Fruit fly (Drosophila melanogaster) whole organism, embryonic: ENCODE measurements around the gene Sr-CI.

Experiments
- Antp ChIP-seq: fragments of 200-800 bp; sonication (Bioruptor generic); optimal IDR thresholded peaks from 3 replicates; lab custom pipeline; 2016; ENCODE audit warnings: missing biosample characterization, missing genetic modification characterization
- BEAF-32 ChIP-seq: fragments of 200-800 bp; sonication (Bioruptor generic); optimal IDR thresholded peaks from 3 replicates; lab custom pipeline; 2017; ENCODE audit warnings: missing biosample characterization, missing genetic modification characterization, mild to moderate bottlenecking, moderate library complexity, missing genetic modification reagents
- Bteb2 ChIP-seq: fragments of 200-800 bp; sonication (Bioruptor generic); optimal IDR thresholded peaks from 2 replicates; lab custom pipeline; 2016; ENCODE audit warnings: missing biosample characterization, missing genetic modification characterization
- CG12299 ChIP-seq: fragments of 200-800 bp; sonication (Bioruptor generic); optimal IDR thresholded peaks from 2 replicates; lab custom pipeline; 2018; ENCODE audit warnings: missing biosample characterization, mild to moderate bottlenecking, missing genetic modification characterization
- CG1233 ChIP-seq: fragments of 200-800 bp; sonication (Bioruptor generic); optimal IDR thresholded peaks from 4 replicates; lab custom pipeline; 2018; ENCODE audit warnings: missing biosample characterization, mild to moderate bottlenecking, missing genetic modification characterization
- CG12391 ChIP-seq: fragments of 200-800 bp; sonication (Bioruptor generic); optimal IDR thresholded peaks from 3 replicates; lab custom pipeline; 2018; ENCODE audit warnings: missing biosample characterization, mild to moderate bottlenecking, missing genetic modification characterization, moderate library complexity
- CG17802 ChIP-seq: fragments of 200-800 bp; sonication (Bioruptor generic); optimal IDR thresholded peaks from 2 replicates; lab custom pipeline; 2018; ENCODE audit warnings: missing biosample characterization, mild to moderate bottlenecking, missing genetic modification characterization, moderate library complexity
- CG18619 ChIP-seq: fragments of 200-800 bp; sonication (Bioruptor generic); optimal IDR thresholded peaks from 3 replicates; lab custom pipeline; 2017; ENCODE audit warnings: missing biosample characterization, mild to moderate bottlenecking, missing genetic modification characterization
- CG2120 ChIP-seq: fragments of 200-800 bp; sonication (Bioruptor generic); optimal IDR thresholded peaks from 3 replicates; lab custom pipeline; 2016; ENCODE audit warnings: missing biosample characterization, missing genetic modification characterization
- CG2202 ChIP-seq: fragments of 200-800 bp; sonication (Bioruptor generic); optimal IDR thresholded peaks from 2 replicates; lab custom pipeline; 2018; ENCODE audit warnings: missing biosample characterization, mild to moderate bottlenecking, missing genetic modification characterization
- CG2875 ChIP-seq: fragments of 200-800 bp; sonication (Bioruptor generic); optimal IDR thresholded peaks from 2 replicates; lab custom pipeline; 2017; ENCODE audit warnings: missing biosample characterization, mild to moderate bottlenecking, missing genetic modification characterization, missing genetic modification reagents
- CG30431 ChIP-seq: fragments of 200-800 bp; sonication (Bioruptor generic); optimal IDR thresholded peaks from 2 replicates; lab custom pipeline; 2017; ENCODE audit warnings: missing biosample characterization, missing genetic modification characterization
- CG31388 ChIP-seq: fragments of 200-800 bp; sonication (Bioruptor generic); optimal IDR thresholded peaks from 2 replicates; lab custom pipeline; 2016; ENCODE audit warnings: missing biosample characterization, missing genetic modification characterization
- CG31441 ChIP-seq: fragments of 200-800 bp; sonication (Bioruptor generic); IDR thresholded peaks from 2 replicates; pipeline ENCODE4 v1.3.6; 2022; ENCODE audit warnings: missing biosample characterization, missing genetic modification characterization
- CG34422 ChIP-seq: fragments of 200-800 bp; sonication (Bioruptor generic); IDR thresholded peaks from 3 replicates; pipeline ENCODE4 v1.3.6; 2022; ENCODE audit warnings: missing biosample characterization, missing genetic modification characterization
- CG3726 ChIP-seq: fragments of 200-800 bp; sonication (Bioruptor generic); IDR thresholded peaks from 3 replicates; pipeline ENCODE4, ENCODE4 v1.3.6; 2022; ENCODE audit warnings: missing biosample characterization, missing genetic modification characterization
- CG42726 ChIP-seq: fragments of 200-800 bp; sonication (Bioruptor generic); IDR thresholded peaks from 2 replicates; pipeline ENCODE4 v1.3.6; 2022; ENCODE audit warnings: missing biosample characterization, missing genetic modification characterization; ENCODE audit not compliant: partially characterized antibody
- CG4820 ChIP-seq: fragments of 200-800 bp; sonication (Bioruptor generic); optimal IDR thresholded peaks from 3 replicates; lab custom pipeline; 2016; ENCODE audit warnings: missing biosample characterization, missing genetic modification characterization
- CG6254 ChIP-seq: fragments of 200-800 bp; sonication (Bioruptor generic); optimal IDR thresholded peaks from 3 replicates; lab custom pipeline; 2017; ENCODE audit warnings: mild to moderate bottlenecking, missing biosample characterization, missing genetic modification reagents, missing genetic modification characterization
- CG7745 ChIP-seq: fragments of 200-800 bp; sonication (Bioruptor generic); optimal IDR thresholded peaks from 2 replicates; lab custom pipeline; 2018; ENCODE audit warnings: missing biosample characterization, mild to moderate bottlenecking, missing genetic modification characterization, moderate library complexity
- CG7839 ChIP-seq: fragments of 200-800 bp; sonication (Bioruptor generic); optimal IDR thresholded peaks from 3 replicates; lab custom pipeline; 2018; ENCODE audit warnings: missing biosample characterization, mild to moderate bottlenecking, missing genetic modification characterization, moderate library complexity
- CG8089 ChIP-seq: fragments of 200-800 bp; sonication (Bioruptor generic); optimal IDR thresholded peaks from 3 replicates; lab custom pipeline; 2016; ENCODE audit warnings: missing biosample characterization, missing genetic modification characterization
- CG9797 ChIP-seq: fragments of 200-800 bp; sonication (Bioruptor generic); optimal IDR thresholded peaks from 3 replicates; lab custom pipeline; 2018; ENCODE audit warnings: missing biosample characterization, mild to moderate bottlenecking, missing genetic modification characterization
- CTCF ChIP-seq: fragments of 200-800 bp; sonication (Bioruptor generic); optimal IDR thresholded peaks from 2 replicates; lab custom pipeline; 2017; ENCODE audit warnings: missing biosample characterization, mild to moderate bottlenecking, missing genetic modification characterization, moderate library complexity
- Gug ChIP-seq: fragments of 200-800 bp; sonication (Bioruptor generic); IDR thresholded peaks from 4 replicates; pipeline ENCODE4 v1.3.6; 2022; ENCODE audit warnings: missing biosample characterization, missing genetic modification characterization
- Oaz ChIP-seq: fragments of 200-800 bp; sonication (Bioruptor generic); IDR thresholded peaks from 2 replicates; pipeline ENCODE4 v1.3.6; 2022; ENCODE audit warnings: missing biosample characterization, missing genetic modification characterization
- Oli ChIP-seq: fragments of 200-800 bp; sonication (Bioruptor generic); optimal IDR thresholded peaks from 2 replicates; lab custom pipeline; 2018; ENCODE audit warnings: missing biosample characterization, mild to moderate bottlenecking, missing genetic modification characterization, moderate library complexity
- Ravus ChIP-seq: fragments of 200-800 bp; sonication (Bioruptor generic); IDR thresholded peaks from 2 replicates; pipeline ENCODE4 v1.3.6; 2022; ENCODE audit warnings: missing biosample characterization, missing genetic modification characterization
- Rx ChIP-seq: fragments of 200-800 bp; sonication (Bioruptor generic); IDR thresholded peaks from 2 replicates; pipeline ENCODE4 v1.3.6; 2022; ENCODE audit warnings: missing biosample characterization, missing genetic modification characterization
- amos ChIP-seq: fragments of 200-800 bp; sonication (Bioruptor generic); IDR thresholded peaks from 2 replicates; pipeline ENCODE4 v1.3.6; 2022; ENCODE audit warnings: missing biosample characterization, missing genetic modification characterization; ENCODE audit not compliant: partially characterized antibody
- ato ChIP-seq: fragments of 200-800 bp; sonication (Bioruptor generic); IDR thresholded peaks from 2 replicates; pipeline ENCODE4 v1.3.6; 2022; ENCODE audit warnings: missing biosample characterization, missing genetic modification characterization; ENCODE audit not compliant: partially characterized antibody
- crol ChIP-seq: fragments of 200-800 bp; sonication (Bioruptor generic); IDR thresholded peaks from 2 replicates; pipeline ENCODE4 v1.3.6; 2022; ENCODE audit warnings: missing biosample characterization, missing genetic modification characterization
- disco-r ChIP-seq: fragments of 200-800 bp; sonication (Bioruptor generic); optimal IDR thresholded peaks from 2 replicates; lab custom pipeline; 2016; ENCODE audit warnings: missing biosample characterization, missing genetic modification characterization
- eyg ChIP-seq: fragments of 200-800 bp; sonication (Bioruptor generic); optimal IDR thresholded peaks from 3 replicates; lab custom pipeline; 2016; ENCODE audit warnings: missing biosample characterization, missing genetic modification characterization
- gce ChIP-seq: fragments of 200-800 bp; sonication (Bioruptor generic); IDR thresholded peaks from 3 replicates; pipeline ENCODE4 v1.3.6; 2022; ENCODE audit warnings: missing biosample characterization, missing genetic modification characterization
- gcm ChIP-seq: fragments of 200-800 bp; sonication (Bioruptor generic); optimal IDR thresholded peaks from 2 replicates; lab custom pipeline; 2019; ENCODE audit warnings: missing biosample characterization, mild to moderate bottlenecking, missing genetic modification characterization, moderate library complexity
- gcm2 ChIP-seq: fragments of 200-800 bp; sonication (Bioruptor generic); optimal IDR thresholded peaks from 2 replicates; lab custom pipeline; 2016; ENCODE audit warnings: missing biosample characterization, missing genetic modification characterization
- gt ChIP-seq: fragments of 200-800 bp; sonication (Bioruptor generic); IDR thresholded peaks from 2 replicates; pipeline ENCODE4 v1.3.6; 2022; ENCODE audit warnings: missing biosample characterization, missing genetic modification characterization
- insv ChIP-seq, 2 experiments: fragments of 200-800 bp; sonication (Bioruptor generic); optimal IDR thresholded peaks; 3 replicates each; lab custom pipeline; 2016 to 2018; ENCODE audit warnings: missing biosample characterization in 2 of 2, missing genetic modification characterization in 2 of 2
- klu ChIP-seq: fragments of 200-800 bp; sonication (Bioruptor generic); IDR thresholded peaks from 2 replicates; pipeline ENCODE4 v1.3.6; 2022; ENCODE audit warnings: missing biosample characterization, missing genetic modification characterization
- lmd ChIP-seq: fragments of 200-800 bp; sonication (Bioruptor generic); IDR thresholded peaks from 2 replicates; pipeline ENCODE4 v1.3.6; 2022; ENCODE audit warnings: missing biosample characterization, missing genetic modification characterization
- lov ChIP-seq, 2 experiments: fragments of 200-800 bp in 1 of 2; fragments of >200 bp in 1 of 2; sonication (Bioruptor generic) in 1 of 2; IDR thresholded peaks in 1 of 2; optimal IDR thresholded peaks in 1 of 2; 2 replicates in 1 of 2; 3 replicates in 1 of 2; pipeline versions ENCODE4 v1.3.6 to Lab custom; 2017 to 2022; ENCODE audit warnings: missing biosample characterization in 1 of 2, missing genetic modification characterization in 1 of 2
- nmo ChIP-seq: fragments of 200-800 bp; sonication (Bioruptor generic); optimal IDR thresholded peaks from 2 replicates; lab custom pipeline; 2018; ENCODE audit warnings: missing biosample characterization, mild to moderate bottlenecking, missing genetic modification characterization, moderate library complexity
- pfk ChIP-seq: fragments of 200-800 bp; sonication (Bioruptor generic); optimal IDR thresholded peaks from 2 replicates; lab custom pipeline; 2018; ENCODE audit warnings: missing biosample characterization, mild to moderate bottlenecking, missing genetic modification characterization, moderate library complexity
- scrt ChIP-seq: fragments of 200-800 bp; sonication (Bioruptor generic); optimal IDR thresholded peaks from 2 replicates; lab custom pipeline; 2018; ENCODE audit warnings: missing biosample characterization, mild to moderate bottlenecking, missing genetic modification characterization, moderate library complexity
- stwl ChIP-seq: fragments of 200-800 bp; sonication (Bioruptor generic); optimal IDR thresholded peaks from 3 replicates; lab custom pipeline; 2018; ENCODE audit warnings: missing biosample characterization, mild to moderate bottlenecking, missing genetic modification characterization, moderate library complexity
- twi ChIP-seq: fragments of 200-800 bp; optimal IDR thresholded peaks from 2 replicates; lab custom pipeline; 2019; ENCODE audit warnings: missing biosample characterization, mild to moderate bottlenecking, missing genetic modification characterization, moderate library complexity
- vnd ChIP-seq: fragments of 200-800 bp; sonication (Bioruptor generic); IDR thresholded peaks from 3 replicates; pipeline ENCODE4 v1.3.6; 2022; ENCODE audit warnings: missing biosample characterization, missing genetic modification characterization; ENCODE audit not compliant: partially characterized antibody
- vvl ChIP-seq: fragments of 200-800 bp; sonication (Bioruptor generic); IDR thresholded peaks from 2 replicates; pipeline ENCODE4 v1.3.6; 2022; ENCODE audit warnings: missing biosample characterization, missing genetic modification characterization

Gene Sr-CI

DNA sequence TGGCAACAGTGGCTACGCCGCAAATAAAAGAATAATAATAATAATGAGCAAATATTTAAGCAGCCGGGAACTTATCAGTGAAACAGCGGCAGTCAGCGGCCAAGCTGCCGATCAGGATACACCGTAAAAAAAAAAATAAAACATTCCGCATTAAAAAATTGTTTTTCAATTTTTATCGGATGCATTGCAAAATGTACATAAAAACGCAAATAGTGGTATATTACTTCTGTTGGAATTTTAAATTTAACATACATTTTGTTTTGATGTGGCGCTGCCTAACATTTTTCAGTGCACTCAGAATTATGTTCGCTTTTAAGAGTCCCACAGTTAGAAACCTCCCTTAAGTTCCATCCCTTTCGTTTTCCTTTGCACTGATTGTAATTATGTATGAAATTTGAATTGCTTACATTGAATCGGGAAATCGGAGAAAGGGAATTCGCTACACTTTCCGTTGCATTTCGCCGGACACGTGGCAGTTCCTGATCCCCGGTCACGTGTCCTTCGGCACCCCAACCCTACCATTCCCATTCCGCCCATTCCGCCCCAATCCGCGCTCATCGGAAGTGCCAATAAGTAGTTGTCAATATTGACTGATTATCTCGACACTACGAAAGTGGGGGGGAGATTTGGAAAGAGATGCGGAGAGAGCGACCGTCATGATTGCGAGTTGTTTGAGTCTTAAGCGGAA is 2.4 kb upstream of the Sr-CI start (continued):
- peak; percentile 86 for TF ChIP-seq CG12391 (tag; lab: Kevin White, UChicago)
- TF ChIP-seq vvl (GFP tag; lab: Robert Waterston, UW) = peak; percentile 89
- TF ChIP-seq gcm (GFP tag; lab: Kevin White, UChicago) = peak; percentile 78
- no peak for TF ChIP-seq ato
- TF ChIP-seq CG2120 = peak; percentile 72
- peak; percentile 63 for TF ChIP-seq CG18619 (GFP tag; lab: Kevin White, UChicago)
- peak; percentile 35 for TF ChIP-seq stwl
- peak; percentile 54 for TF ChIP-seq CG7745
- peak; percentile 46 for TF ChIP-seq CG31388
- TF ChIP-seq CG30431 (GFP tag; lab: Kevin White, UChicago) = peak; percentile 66
- peak; percentile 87 for TF ChIP-seq CG34422 (GFP tag; lab: Robert Waterston, UW)
- TF ChIP-seq CG2875 (GFP tag; lab: Kevin White, UChicago) = peak; percentile 75
- peak; percentile 79 for TF ChIP-seq CG1233 (GFP tag; lab: Kevin White, UChicago)
- TF ChIP-seq Rx (GFP tag; lab: Robert Waterston, UW) = peak; percentile 79
- 0 out of 3 replicates have a peak, but pooled peaks have one; percentile 70 for TF ChIP-seq CG3726 (GFP tag; lab: Robert Waterston, UW)
- peak; percentile 44 for TF ChIP-seq CTCF (GFP tag; lab: Kevin White, UChicago)
- peak; percentile 48 for TF ChIP-seq Oaz (GFP tag; lab: Robert Waterston, UW)
- no peak for TF ChIP-seq vnd
- peak; percentile 85 for TF ChIP-seq CG7839
- peak; percentile 75 for TF ChIP-seq Oli (tag; lab: Kevin White, UChicago)
- TF ChIP-seq amos = no peak
- TF ChIP-seq disco-r (GFP tag; lab: Kevin White, UChicago) = peak; percentile 21
- TF ChIP-seq Gug = peak; percentile 64; the same call in 3 of the 4 replicates
- TF ChIP-seq nmo (GFP tag; lab: Kevin White, UChicago) = peak; percentile 86
- TF ChIP-seq klu (GFP tag; lab: Robert Waterston, UW) = no peak
- TF ChIP-seq CG2202 = peak; percentile 79
- peak; percentile 88 for TF ChIP-seq gce
- peak; percentile 67 for TF ChIP-seq Antp (GFP tag; lab: Kevin White, UChicago)
- TF ChIP-seq Ravus = peak; percentile 26
- TF ChIP-seq CG9797 (GFP tag; lab: Kevin White, UChicago) = no peak
- no peak for TF ChIP-seq BEAF-32
- no peak for TF ChIP-seq lov (optimal IDR thresholded peaks at IDR 0.05; lab: Kevin White, UChicago)
- TF ChIP-seq lov (GFP tag; IDR thresholded peaks at IDR 0.05; lab: Robert Waterston, UW) = peak; percentile 84
- TF ChIP-seq eyg (GFP tag; lab: Kevin White, UChicago) = no peak
- TF ChIP-seq CG31441 (GFP tag; lab: Robert Waterston, UW) = peak; percentile 86
- peak; percentile 62 for TF ChIP-seq CG8089 (GFP tag; lab: Kevin White, UChicago)
- TF ChIP-seq twi (tag; lab: Kevin White, UChicago) = peak; percentile 56
- peak; percentile 78 for TF ChIP-seq lmd (GFP tag; lab: Robert Waterston, UW)
- TF ChIP-seq Bteb2 (GFP tag; lab: Kevin White, UChicago) = peak; percentile 32
- TF ChIP-seq insv (GFP tag; optimal IDR thresholded peaks at IDR 0.05; lab: Kevin White, UChicago) = no peak
- no peak for TF ChIP-seq pfk (GFP tag; lab: Kevin White, UChicago)
- peak; percentile 47 for TF ChIP-seq scrt (GFP tag; lab: Kevin White, UChicago)
- TF ChIP-seq gt = peak; percentile 73
- no peak for TF ChIP-seq crol (GFP tag; lab: Robert Waterston, UW)
- no peak for TF ChIP-seq CG42726 (GFP tag; lab: Robert Waterston, UW)
- TF ChIP-seq gcm2 (GFP tag; lab: Kevin White, UChicago) = peak; percentile 31
- peak; percentile 73 for TF ChIP-seq CG6254
- TF ChIP-seq CG12299 (tag; lab: Kevin White, UChicago) = peak; percentile 73
- peak; percentile 48 for TF ChIP-seq CG17802 (tag; lab: Kevin White, UChicago)
- TF ChIP-seq CG4820 (GFP tag; lab: Kevin White, UChicago) = peak; percentile 84
